Worm (Caenorhabditis elegans): Measurements from ENCODE around the gene F57E7.2.

F57E7.2 gene

ce11 chrV:16437546-16437945 is 45.4 kb downstream of the F57E7.2 start, which contains the start of gene F26D2.15:
Gene F26D2.15 (plus strand): TSS chrV:16437846.
- TF ChIP-seq nhr-77 (tag; optimal IDR thresholded peaks at IDR 0.05) (no peak), C34F6.9 (tag; optimal IDR thresholded peaks at IDR 0.05) (no peak), unc-55 (GFP tag; optimal IDR thresholded peaks at IDR 0.05) (no peak), F13H6.1 (tag; optimal IDR thresholded peaks at IDR 0.05) (no peak), nhr-10 (tag; optimal IDR thresholded peaks at IDR 0.05) (no peak), zag-1 (tag; optimal IDR thresholded peaks at IDR 0.05) (no peak), ceh-82 (tag; optimal IDR thresholded peaks at IDR 0.05) (no peak), alr-1 (tag; optimal IDR thresholded peaks at IDR 0.05) (no peak), lsy-2 (tag; optimal IDR thresholded peaks at IDR 0.05) (no peak), crh-2 (tag; optimal IDR thresholded peaks at IDR 0.05) (no peak), nhr-25 (tag; optimal IDR thresholded peaks at IDR 0.05) (no peak)

- no peak for TF ChIP-seq nhr-129 (tag; optimal IDR thresholded peaks at IDR 0.05)
- no peak for TF ChIP-seq ztf-1 (GFP tag; conservative IDR thresholded peaks at IDR 0.05)
- TF ChIP-seq sem-4 (tag; optimal IDR thresholded peaks at IDR 0.05): no peak
- TF ChIP-seq nhr-21 (tag; optimal IDR thresholded peaks at IDR 0.05): no peak
- no peak for TF ChIP-seq mbf-1 (tag; optimal IDR thresholded peaks at IDR 0.05)
- no peak for TF ChIP-seq aly-2 (tag; optimal IDR thresholded peaks at IDR 0.05)
- no peak for TF ChIP-seq snpc-4 (tag; optimal IDR thresholded peaks at IDR 0.05)
- TF ChIP-seq F13H6.1 (tag; optimal IDR thresholded peaks at IDR 0.05): no peak
- no peak for TF ChIP-seq ZK546.5 (tag; optimal IDR thresholded peaks at IDR 0.05)
- no peak for TF ChIP-seq unc-39 (tag; optimal IDR thresholded peaks at IDR 0.05)
- TF ChIP-seq alr-1 (tag; optimal IDR thresholded peaks at IDR 0.05): no peak
- no peak for TF ChIP-seq unc-55 (GFP tag; optimal IDR thresholded peaks at IDR 0.05)
- no peak for TF ChIP-seq ztf-11 (tag; optimal IDR thresholded peaks at IDR 0.05)
- TF ChIP-seq elt-3 (tag; optimal IDR thresholded peaks at IDR 0.05): no peak
- no peak for TF ChIP-seq lsy-2 (tag; optimal IDR thresholded peaks at IDR 0.05)
- TF ChIP-seq unc-62 (GFP tag; optimal IDR thresholded peaks at IDR 0.05): no peak
Measured at ce11 chrV:16435510-16435909, 47.4 kb downstream of the F57E7.2 start, which contains the start of the genes F26D2.13 and F26D2.14. Gene F26D2.13 (minus strand): TSS chrV:16435610. Gene F26D2.14 (plus strand): TSS chrV:16435855.

ce11 chrV:16433471-16433870 is 49.5 kb downstream of the F57E7.2 start, which contains the start of gene clec-234:
Gene clec-234 (minus strand): TSS chrV:16433571.
- TF ChIP-seq ceh-16 (tag; optimal IDR thresholded peaks at IDR 0.05): no peak
- no peak for TF ChIP-seq mdl-1 (tag; optimal IDR thresholded peaks at IDR 0.05)
- no peak for TF ChIP-seq blmp-1 (tag; optimal IDR thresholded peaks at IDR 0.05; ENCODE audit: insufficient read depth)
- TF ChIP-seq R02D3.7 (tag; optimal IDR thresholded peaks at IDR 0.05): no peak
- TF ChIP-seq mab-5 (tag; optimal IDR thresholded peaks at IDR 0.05): no peak
- TF ChIP-seq lin-39 (tag; optimal IDR thresholded peaks at IDR 0.05): no peak
- TF ChIP-seq F13H6.1 (tag; optimal IDR thresholded peaks at IDR 0.05): no peak
- TF ChIP-seq nhr-21 (tag; optimal IDR thresholded peaks at IDR 0.05): no peak
- no peak for TF ChIP-seq snpc-4 (tag; optimal IDR thresholded peaks at IDR 0.05)
- TF ChIP-seq nhr-25 (tag; optimal IDR thresholded peaks at IDR 0.05): no peak
- TF ChIP-seq gmeb-1 (tag; optimal IDR thresholded peaks at IDR 0.05): no peak
- TF ChIP-seq nhr-6 (tag; optimal IDR thresholded peaks at IDR 0.05): no peak
- TF ChIP-seq elt-3 (tag; optimal IDR thresholded peaks at IDR 0.05): no peak
- no peak for TF ChIP-seq unc-55 (GFP tag; optimal IDR thresholded peaks at IDR 0.05)
- no peak for TF ChIP-seq dmd-4 (tag; optimal IDR thresholded peaks at IDR 0.05)
- no peak for TF ChIP-seq ama-1 (optimal IDR thresholded peaks at IDR 0.05)
- no peak for TF ChIP-seq skn-1 (tag; optimal IDR thresholded peaks at IDR 0.05)

Measured in whole organism, L2 larva.